Worm (Caenorhabditis elegans) whole organism, L2 larva: ENCODE results near the gene M02D8.2.
A peak's percentile ranks its signal among the peaks of the same experiment; 100 is the strongest.
"Not testable (repeated sequence)": the region's sequence is repeated elsewhere in the genome, so short reads cannot be mapped to it uniquely, and the experiment has no call there.

ENCODE experiments used
- C34F6.9 ChIP-seq: fragments of 150-350 bp; optimal IDR thresholded peaks from 2 replicates; lab custom pipeline; 2014; ENCODE audit warnings: missing biosample characterization, missing genetic modification characterization
- F13H6.1 ChIP-seq: sonication (generic microtip); optimal IDR thresholded peaks from 2 replicates; lab custom pipeline; 2016; ENCODE audit warnings: missing genetic modification characterization, missing compliant biosample characterization
- Y55F3AM.14 ChIP-seq: fragments of 200-800 bp; sonication (Bioruptor generic); optimal IDR thresholded peaks from 2 replicates; lab custom pipeline; 2018; ENCODE audit warnings: mild to moderate bottlenecking, missing genetic modification characterization, missing compliant biosample characterization
- ZK546.5 ChIP-seq: sonication (generic microtip); optimal IDR thresholded peaks from 2 replicates; lab custom pipeline; 2017; ENCODE audit warnings: missing biosample characterization, missing genetic modification characterization
- ama-1 ChIP-seq: fragments of 150-350 bp; optimal IDR thresholded peaks from 2 replicates; lab custom pipeline; 2018; ENCODE audit warnings: inconsistent platforms
- blmp-1 ChIP-seq: sonication (generic microtip); optimal IDR thresholded peaks from 2 replicates; lab custom pipeline; 2017; ENCODE audit warnings: missing genetic modification characterization, mild to moderate bottlenecking, missing compliant biosample characterization, antibody characterized with exemption, moderate library complexity; ENCODE audit not compliant: insufficient read depth
- crh-2 ChIP-seq: sonication (generic microtip); optimal IDR thresholded peaks from 2 replicates; lab custom pipeline; 2017; ENCODE audit warnings: missing biosample characterization, missing genetic modification characterization
- dmd-4 ChIP-seq: sonication (generic microtip); optimal IDR thresholded peaks from 2 replicates; lab custom pipeline; 2017; ENCODE audit warnings: missing biosample characterization, missing genetic modification characterization
- egl-27 ChIP-seq: sonication (generic microtip); optimal IDR thresholded peaks from 3 replicates; lab custom pipeline; 2017; ENCODE audit warnings: missing biosample characterization, missing genetic modification reagents, missing genetic modification characterization
- elt-1 ChIP-seq: fragments of 150-350 bp; optimal IDR thresholded peaks from 2 replicates; lab custom pipeline; 2014; ENCODE audit warnings: missing biosample characterization, missing genetic modification characterization
- elt-3 ChIP-seq: sonication (generic microtip); optimal IDR thresholded peaks from 2 replicates; lab custom pipeline; 2017; ENCODE audit warnings: missing biosample characterization, missing genetic modification characterization
- fos-1 ChIP-seq: fragments of 150-350 bp; optimal IDR thresholded peaks from 2 replicates; lab custom pipeline; 2014; ENCODE audit warnings: missing biosample characterization, missing genetic modification characterization
- gmeb-1 ChIP-seq: fragments of 150-350 bp; optimal IDR thresholded peaks from 2 replicates; lab custom pipeline; 2014; ENCODE audit warnings: missing biosample characterization, missing genetic modification characterization
- lin-39 ChIP-seq: fragments of 150-350 bp; optimal IDR thresholded peaks from 2 replicates; lab custom pipeline; 2014; ENCODE audit warnings: missing biosample characterization, missing genetic modification reagents, missing genetic modification characterization
- lsy-2 ChIP-seq, 2 experiments: fragments of 150-350 bp in 1 of 2; sonication (generic microtip) in 1 of 2; optimal IDR thresholded peaks; 2 replicates each; lab custom pipeline; 2014 to 2017; ENCODE audit warnings: missing biosample characterization in 2 of 2, missing genetic modification characterization in 2 of 2
- mab-5 ChIP-seq: fragments of 150-350 bp; optimal IDR thresholded peaks from 2 replicates; lab custom pipeline; 2014; ENCODE audit warnings: missing biosample characterization, missing genetic modification characterization
- mdl-1 ChIP-seq, 2 experiments: fragments of 150-350 bp in 1 of 2; sonication (generic microtip) in 1 of 2; optimal IDR thresholded peaks; 2 replicates each; lab custom pipeline; 2017; ENCODE audit warnings: missing biosample characterization in 2 of 2, missing genetic modification characterization in 2 of 2
- nhr-12 ChIP-seq: fragments of 150-350 bp; optimal IDR thresholded peaks from 2 replicates; lab custom pipeline; 2014; ENCODE audit warnings: missing biosample characterization, missing genetic modification characterization
- nhr-129 ChIP-seq: fragments of 150-350 bp; optimal IDR thresholded peaks from 2 replicates; lab custom pipeline; 2014; ENCODE audit warnings: missing biosample characterization, missing genetic modification characterization
- nhr-21 ChIP-seq: fragments of 150-350 bp; optimal IDR thresholded peaks from 2 replicates; lab custom pipeline; 2014; ENCODE audit warnings: missing biosample characterization, missing genetic modification characterization
- nhr-23 ChIP-seq: fragments of 150-350 bp; optimal IDR thresholded peaks from 2 replicates; lab custom pipeline; 2014; ENCODE audit warnings: missing biosample characterization, missing genetic modification reagents, missing genetic modification characterization
- nhr-237 ChIP-seq: fragments of 150-350 bp; optimal IDR thresholded peaks from 2 replicates; lab custom pipeline; 2014; ENCODE audit warnings: missing biosample characterization, missing genetic modification characterization
- nhr-25 ChIP-seq: fragments of 150-350 bp; sonication (generic microtip); optimal IDR thresholded peaks from 3 replicates; lab custom pipeline; 2014; ENCODE audit warnings: missing biosample characterization, missing genetic modification characterization
- nhr-77 ChIP-seq: fragments of 150-350 bp; optimal IDR thresholded peaks from 2 replicates; lab custom pipeline; 2014; ENCODE audit warnings: missing biosample characterization, missing genetic modification characterization
- sem-4 ChIP-seq: fragments of 150-350 bp; optimal IDR thresholded peaks from 2 replicates; lab custom pipeline; 2014; ENCODE audit warnings: missing biosample characterization, missing genetic modification reagents, missing genetic modification characterization
- sma-3 ChIP-seq: sonication (generic microtip); optimal IDR thresholded peaks from 2 replicates; lab custom pipeline; 2016; ENCODE audit warnings: missing genetic modification reagents, missing genetic modification characterization, missing compliant biosample characterization
- sma-9 ChIP-seq, 2 experiments: fragments of 150-350 bp in 1 of 2; sonication (generic microtip) in 1 of 2; optimal IDR thresholded peaks; 2 replicates each; lab custom pipeline; 2014 to 2016; ENCODE audit warnings: missing genetic modification characterization in 2 of 2, mild to moderate bottlenecking in 1 of 2, missing biosample characterization in 1 of 2, missing compliant biosample characterization in 1 of 2, missing genetic modification reagents in 1 of 2, moderate library complexity in 1 of 2
- snpc-4 ChIP-seq: fragments of 150-350 bp; optimal IDR thresholded peaks from 2 replicates; lab custom pipeline; 2014; ENCODE audit warnings: missing biosample characterization, missing genetic modification characterization
- unc-39 ChIP-seq: fragments of 150-350 bp; optimal IDR thresholded peaks from 2 replicates; lab custom pipeline; 2014; ENCODE audit warnings: missing biosample characterization, missing genetic modification characterization
- unc-55 ChIP-seq: fragments of 150-350 bp; sonication (generic microtip); optimal IDR thresholded peaks from 3 replicates; lab custom pipeline; 2014; ENCODE audit warnings: missing biosample characterization, missing genetic modification reagents, missing genetic modification characterization
- unc-62 ChIP-seq: fragments of 150-350 bp; optimal IDR thresholded peaks from 2 replicates; lab custom pipeline; 2014; ENCODE audit warnings: missing biosample characterization, missing genetic modification reagents, missing genetic modification characterization
- zag-1 ChIP-seq: fragments of 150-350 bp; optimal IDR thresholded peaks from 2 replicates; lab custom pipeline; 2014; ENCODE audit warnings: missing biosample characterization, missing genetic modification characterization
- ztf-1 ChIP-seq: fragments of 200-800 bp; sonication (Bioruptor generic); conservative IDR thresholded peaks from 2 replicates; pipeline ENCODE4 v1.3.6; 2022; ENCODE audit warnings: missing genetic modification characterization, missing compliant biosample characterization
- ztf-4 ChIP-seq: fragments of 150-350 bp; optimal IDR thresholded peaks from 2 replicates; lab custom pipeline; 2014; ENCODE audit warnings: missing biosample characterization, missing genetic modification characterization

M02D8.2 gene

DNA sequence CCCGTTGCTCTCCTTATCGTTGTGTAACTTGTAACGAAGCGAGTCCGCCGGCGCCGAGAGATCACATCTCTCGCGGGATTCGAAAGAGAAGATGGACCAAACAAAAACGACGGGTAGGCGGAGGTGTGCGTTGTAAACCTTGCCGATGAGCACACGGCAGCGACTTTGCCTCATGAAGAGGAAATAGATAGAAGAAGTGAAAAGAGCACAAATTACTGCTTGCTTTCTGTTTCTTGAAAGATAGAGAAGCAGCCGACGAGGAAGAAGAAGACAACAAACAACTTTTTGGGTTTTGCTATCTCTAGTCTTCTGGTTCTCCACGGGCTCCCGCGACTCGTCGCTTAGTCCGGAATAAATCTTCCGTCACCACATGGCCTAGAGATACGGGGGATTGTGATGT lies 15.6 kb upstream of the M02D8.2 start (continued):
- TF ChIP-seq unc-55 (GFP tag; lab: Kevin White, UChicago) (no peak), snpc-4 (tag; lab: Kevin White, UChicago) (peak; percentile 33), nhr-25 (no peak), blmp-1 (tag; lab: Kevin White, UChicago) (no peak), zag-1 (tag; lab: Kevin White, UChicago) (no peak), sma-9 (GFP tag; optimal IDR thresholded peaks at IDR 0.05; lab: Kevin White, UChicago) (peak; percentile 46), sma-9 (tag; optimal IDR thresholded peaks at IDR 0.05; lab: Kevin White, UChicago) (no peak), sma-3 (no peak), nhr-237 (tag; lab: Kevin White, UChicago) (no peak)

DNA sequence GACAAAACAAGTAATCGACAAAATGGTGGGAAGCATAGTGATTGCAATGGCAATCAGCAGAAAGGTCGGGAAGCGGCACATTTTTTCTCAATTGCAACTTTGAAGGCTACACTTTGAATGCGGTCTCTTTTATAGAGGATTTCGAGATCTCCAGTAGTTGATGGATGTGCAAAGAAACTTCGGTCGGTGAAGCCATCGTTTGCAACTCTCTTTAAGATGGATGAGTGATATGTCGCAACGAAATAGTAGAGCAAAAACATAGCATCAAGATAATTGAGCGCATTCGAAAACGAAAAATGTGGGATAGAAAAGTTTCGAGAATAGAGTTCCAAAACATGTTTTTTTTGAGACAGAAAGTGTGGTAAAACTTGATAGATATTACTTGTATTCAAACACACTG lies 12.2 kb upstream of the M02D8.2 start, which contains the start of gene EGAP4.1:
Gene EGAP4.1, minus strand, starts transcription at position 101 of the 400 bp plus-strand sequence.
- no peak for TF ChIP-seq mab-5 (tag; lab: Kevin White, UChicago)
- no peak for TF ChIP-seq gmeb-1
- no peak for TF ChIP-seq nhr-77
- TF ChIP-seq nhr-12 (tag; lab: Kevin White, UChicago) = no peak
- no peak for TF ChIP-seq dmd-4 (tag; lab: Kevin White, UChicago)
- TF ChIP-seq elt-1 (tag; lab: Kevin White, UChicago) = no peak
- TF ChIP-seq zag-1 (tag; lab: Kevin White, UChicago) = no peak
- TF ChIP-seq ZK546.5 (tag; lab: Kevin White, UChicago) = no peak
- TF ChIP-seq elt-3 (tag; lab: Kevin White, UChicago) = no peak
- TF ChIP-seq blmp-1 (tag; lab: Kevin White, UChicago) = no peak
- no peak for TF ChIP-seq ama-1 (lab: Kevin White, UChicago)

DNA sequence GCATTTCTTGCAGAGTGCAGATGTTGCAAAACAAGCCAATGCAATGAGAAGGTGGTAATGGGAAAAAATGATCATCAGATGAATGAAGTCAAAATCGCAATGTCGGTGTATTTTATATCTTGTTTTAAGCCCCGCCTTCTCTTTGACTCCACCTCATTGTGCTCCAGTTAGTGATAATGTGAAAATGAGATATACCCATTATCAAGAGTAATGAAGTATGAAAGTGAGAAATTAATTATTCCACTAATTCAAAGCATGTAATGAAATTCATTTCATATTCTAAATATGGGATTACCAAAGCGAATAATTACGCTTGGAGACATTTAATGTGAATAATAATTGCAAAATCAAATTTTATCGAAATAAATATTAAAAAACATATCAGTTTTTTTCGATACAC lies 7.7 kb upstream of the M02D8.2 start, which contains the start of gene M02D8.6:
Gene M02D8.6, minus strand, starts transcription at position 101 of the 400 bp plus-strand sequence.
- TF ChIP-seq egl-27 (tag; lab: Kevin White, UChicago); sma-9 (GFP tag; optimal IDR thresholded peaks at IDR 0.05; lab: Kevin White, UChicago); sma-9 (tag; optimal IDR thresholded peaks at IDR 0.05; lab: Kevin White, UChicago); mdl-1 (tag; optimal IDR thresholded peaks at IDR 0.05; lab: Kevin White, UChicago): not testable (repeated sequence)

DNA sequence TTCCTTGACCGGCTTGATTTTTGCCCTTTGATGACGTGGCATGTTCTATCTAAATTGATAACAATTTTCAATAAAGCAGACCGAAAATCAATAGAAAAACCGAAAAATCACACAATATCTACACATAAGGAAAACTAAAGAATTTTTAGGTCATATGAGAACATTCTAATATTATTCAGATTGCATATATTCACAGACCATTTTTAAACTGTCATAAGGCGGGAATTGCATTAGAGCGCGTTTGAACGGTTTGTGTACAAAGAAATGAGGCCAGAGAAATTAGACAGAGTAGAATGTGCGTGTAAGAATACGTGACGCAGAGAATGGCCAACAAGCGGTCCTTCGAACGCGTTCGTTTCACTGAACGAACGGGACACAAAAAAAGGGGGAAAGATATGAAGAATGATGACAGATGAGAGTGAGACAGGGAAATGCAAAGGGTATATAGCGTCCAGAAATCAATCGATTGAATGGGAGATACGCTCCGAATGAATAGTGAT lies 2.5 kb upstream of the M02D8.2 start, which contains the start of gene M02D8.3:
Gene M02D8.3, minus strand, starts transcription at position 51 of the 500 bp plus-strand sequence.
- TF ChIP-seq unc-39 (no peak), nhr-129 (tag; lab: Kevin White, UChicago) (peak; percentile 47), sma-9 (GFP tag; optimal IDR thresholded peaks at IDR 0.05; lab: Kevin White, UChicago) (peak; percentile 5), sma-9 (tag; optimal IDR thresholded peaks at IDR 0.05; lab: Kevin White, UChicago) (no peak), sem-4 (tag; lab: Kevin White, UChicago) (peak; percentile 17), ZK546.5 (tag; lab: Kevin White, UChicago) (no peak), lsy-2 (tag; optimal IDR thresholded peaks at IDR 0.05; lab: Kevin White, UChicago) (peak in 1 of 2 experiments; percentile 61), nhr-23 (tag; lab: Kevin White, UChicago) (no peak), nhr-12 (tag; lab: Kevin White, UChicago) (no peak), F13H6.1 (tag; lab: Kevin White, UChicago) (no peak), nhr-21 (peak; percentile 36), mdl-1 (tag; optimal IDR thresholded peaks at IDR 0.05; lab: Kevin White, UChicago) (no peak), egl-27 (tag; lab: Kevin White, UChicago) (no peak), lin-39 (tag; lab: Kevin White, UChicago) (no peak), mab-5 (tag; lab: Kevin White, UChicago) (no peak), crh-2 (tag; lab: Kevin White, UChicago) (peak; percentile 58), C34F6.9 (tag; lab: Kevin White, UChicago) (peak; percentile 55), unc-62 (GFP tag; lab: Kevin White, UChicago) (no peak), ztf-4 (tag; lab: Kevin White, UChicago) (no peak), fos-1 (tag; lab: Kevin White, UChicago) (peak; percentile 55), ztf-1 (GFP tag; lab: Robert Waterston, UW) (no peak), Y55F3AM.14 (GFP tag; lab: Kevin White, UChicago) (no peak)
